Worm (Caenorhabditis elegans) whole organism, L4 larva: ENCODE data around the gene Y46C8AL.11.
"Not testable (repeated sequence)": the region's sequence is repeated elsewhere in the genome, so short reads cannot be mapped to it uniquely, and the experiment has no call there.

ENCODE experiments used
- Y75B8A.6 ChIP-seq: fragments of 200-800 bp; sonication (Bioruptor generic); IDR thresholded peaks from 2 replicates; pipeline ENCODE4 v1.3.6; 2022; ENCODE audit warnings: missing genetic modification reagents, missing genetic modification characterization, missing compliant biosample characterization
- ZK337.2 ChIP-seq: fragments of 200-800 bp; sonication (Bioruptor generic); IDR thresholded peaks from 2 replicates; pipeline ENCODE4 v1.3.6; 2022; ENCODE audit warnings: missing genetic modification reagents, missing genetic modification characterization, missing compliant biosample characterization
- ZK546.5 ChIP-seq, 2 experiments: sonication (generic microtip); optimal IDR thresholded peaks; 2 replicates each; lab custom pipeline; 2017; ENCODE audit warnings: missing biosample characterization in 2 of 2, missing genetic modification characterization in 2 of 2
- aha-1 ChIP-seq: fragments of 150-350 bp; peaks from one replicate; lab custom pipeline; 2014; ENCODE audit warnings: missing biosample characterization, missing genetic modification characterization
- ama-1 ChIP-seq: fragments of 150-350 bp; optimal IDR thresholded peaks from 2 replicates; lab custom pipeline; 2014; ENCODE audit warnings: inconsistent platforms, mixed read lengths
- ceh-28 ChIP-seq: fragments of 150-350 bp; optimal IDR thresholded peaks from 2 replicates; lab custom pipeline; 2014; ENCODE audit warnings: missing biosample characterization, missing genetic modification reagents, missing genetic modification characterization
- ceh-32 ChIP-seq: sonication (generic microtip); optimal IDR thresholded peaks from 2 replicates; lab custom pipeline; 2016; ENCODE audit warnings: mild to moderate bottlenecking, missing genetic modification characterization, missing compliant biosample characterization; ENCODE audit not compliant: poor library complexity
- daf-16 ChIP-seq, 3 experiments: sonication (generic microtip); optimal IDR thresholded peaks; 2 replicates each; lab custom pipeline; 2016 to 2017; ENCODE audit warnings: missing genetic modification characterization in 3 of 3, missing genetic modification reagents in 3 of 3, mild to moderate bottlenecking in 2 of 3, missing compliant biosample characterization in 2 of 3, missing biosample characterization in 1 of 3, moderate library complexity in 1 of 3
- daf-8 ChIP-seq: fragments of 200-800 bp; sonication (Bioruptor generic); IDR thresholded peaks from 2 replicates; pipeline ENCODE4 v1.3.6; 2022; ENCODE audit warnings: missing genetic modification characterization, missing compliant biosample characterization
- dmd-6 ChIP-seq: fragments of 200-800 bp; sonication (Bioruptor generic); IDR thresholded peaks from 2 replicates; pipeline ENCODE4 v1.3.6; 2022; ENCODE audit warnings: missing genetic modification reagents, missing genetic modification characterization, missing compliant biosample characterization
- dmd-9 ChIP-seq: fragments of 200-800 bp; sonication (Bioruptor generic); IDR thresholded peaks from 2 replicates; pipeline ENCODE4 v1.3.6; 2022; ENCODE audit warnings: missing genetic modification reagents, missing genetic modification characterization, missing compliant biosample characterization
- dpl-1 ChIP-seq: fragments of 150-350 bp; optimal IDR thresholded peaks from 2 replicates; lab custom pipeline; 2014; ENCODE audit warnings: missing biosample characterization, missing genetic modification reagents, missing genetic modification characterization
- egl-43 ChIP-seq: fragments of 200-800 bp; sonication (Bioruptor generic); IDR thresholded peaks from 2 replicates; pipeline ENCODE4 v1.3.6; 2022; ENCODE audit warnings: missing genetic modification reagents, missing genetic modification characterization, missing compliant biosample characterization
- fkh-10 ChIP-seq: fragments of 150-350 bp; optimal IDR thresholded peaks from 2 replicates; lab custom pipeline; 2014; ENCODE audit warnings: missing biosample characterization, missing genetic modification reagents, missing genetic modification characterization
- fos-1 ChIP-seq: fragments of 150-350 bp; optimal IDR thresholded peaks from 2 replicates; lab custom pipeline; 2014; ENCODE audit warnings: missing biosample characterization, missing genetic modification characterization
- gei-8 ChIP-seq: fragments of 200-800 bp; sonication (Bioruptor generic); optimal IDR thresholded peaks from 2 replicates; lab custom pipeline; 2018; ENCODE audit warnings: mild to moderate bottlenecking, missing genetic modification characterization, missing compliant biosample characterization
- hlh-11 ChIP-seq: fragments of 200-800 bp; sonication (Bioruptor generic); optimal IDR thresholded peaks from 2 replicates; lab custom pipeline; 2018; ENCODE audit warnings: mild to moderate bottlenecking, missing genetic modification characterization, missing compliant biosample characterization
- hlh-30 ChIP-seq: sonication (generic microtip); optimal IDR thresholded peaks from 2 replicates; lab custom pipeline; 2017; ENCODE audit warnings: antibody characterized with exemption, mild to moderate bottlenecking, missing genetic modification characterization, missing compliant biosample characterization; ENCODE audit not compliant: insufficient read depth
- lim-7 ChIP-seq: fragments of 200-800 bp; sonication (Bioruptor generic); IDR thresholded peaks from 2 replicates; pipeline ENCODE4 v1.3.6; 2022; ENCODE audit warnings: missing genetic modification characterization, missing compliant biosample characterization
- lin-1 ChIP-seq: fragments of 200-800 bp; sonication (Bioruptor generic); IDR thresholded peaks from 2 replicates; pipeline ENCODE4 v1.3.6; 2022; ENCODE audit warnings: missing genetic modification reagents, missing genetic modification characterization, missing compliant biosample characterization
- lin-13 ChIP-seq: fragments of 150-350 bp; optimal IDR thresholded peaks from 2 replicates; lab custom pipeline; 2014; ENCODE audit warnings: missing biosample characterization, missing genetic modification reagents, missing genetic modification characterization
- mxl-2 ChIP-seq: fragments of 200-800 bp; sonication (Bioruptor generic); conservative IDR thresholded peaks from 2 replicates; pipeline ENCODE4 v1.3.6; 2022; ENCODE audit warnings: missing genetic modification reagents, missing genetic modification characterization, missing compliant biosample characterization
- mxl-3 ChIP-seq: fragments of 200-800 bp; sonication (Bioruptor generic); optimal IDR thresholded peaks from 2 replicates; lab custom pipeline; 2018; ENCODE audit warnings: mild to moderate bottlenecking, missing genetic modification characterization, missing compliant biosample characterization
- nhr-25 ChIP-seq: sonication (generic microtip); optimal IDR thresholded peaks from 2 replicates; lab custom pipeline; 2017; ENCODE audit warnings: missing genetic modification characterization, mild to moderate bottlenecking, missing compliant biosample characterization, antibody characterized with exemption, moderate library complexity, borderline replicate concordance; ENCODE audit not compliant: insufficient read depth
- nhr-28 ChIP-seq: fragments of 150-350 bp; optimal IDR thresholded peaks from 2 replicates; lab custom pipeline; 2014; ENCODE audit warnings: missing biosample characterization, missing genetic modification characterization
- nhr-41 ChIP-seq: fragments of 200-800 bp; sonication (Bioruptor generic); IDR thresholded peaks from 2 replicates; pipeline ENCODE4 v1.3.6; 2022; ENCODE audit warnings: missing genetic modification reagents, missing genetic modification characterization, missing compliant biosample characterization
- nhr-42 ChIP-seq: fragments of 200-800 bp; sonication (Bioruptor generic); IDR thresholded peaks from 2 replicates; pipeline ENCODE4 v1.3.6; 2022; ENCODE audit warnings: missing genetic modification characterization, missing compliant biosample characterization
- nhr-77 ChIP-seq: fragments of 150-350 bp; optimal IDR thresholded peaks from 2 replicates; lab custom pipeline; 2014; ENCODE audit warnings: missing biosample characterization, missing genetic modification characterization
- php-3 ChIP-seq: fragments of 200-800 bp; sonication (Bioruptor generic); IDR thresholded peaks from 2 replicates; pipeline ENCODE4 v1.3.6; 2022; ENCODE audit warnings: missing genetic modification reagents, missing genetic modification characterization, missing compliant biosample characterization
- pqm-1 ChIP-seq: sonication (generic microtip); optimal IDR thresholded peaks from 2 replicates; lab custom pipeline; 2017; ENCODE audit warnings: missing biosample characterization, missing genetic modification characterization
- saeg-2 ChIP-seq: fragments of 200-800 bp; sonication (Bioruptor generic); IDR thresholded peaks from 2 replicates; pipeline ENCODE4 v1.3.6; 2022; ENCODE audit warnings: missing genetic modification reagents, missing genetic modification characterization, missing compliant biosample characterization
- set-16 ChIP-seq: fragments of 200-800 bp; sonication (Bioruptor generic); IDR thresholded peaks from 2 replicates; pipeline ENCODE4 v1.3.6; 2022; ENCODE audit warnings: missing genetic modification reagents, missing genetic modification characterization, missing compliant biosample characterization
- tra-1 ChIP-seq: fragments of 200-800 bp; sonication (Bioruptor generic); IDR thresholded peaks from 2 replicates; pipeline ENCODE4 v1.3.6; 2022; ENCODE audit warnings: missing genetic modification reagents, missing genetic modification characterization, missing compliant biosample characterization
- unc-62 ChIP-seq, 3 experiments: fragments of 150-350 bp in 1 of 3; sonication (generic microtip); optimal IDR thresholded peaks in 2 of 3; peaks in 1 of 3; 1 replicate in 1 of 3; 2 replicates in 2 of 3; lab custom pipeline; 2014 to 2017; ENCODE audit warnings: missing biosample characterization in 3 of 3, missing genetic modification characterization in 3 of 3, missing genetic modification reagents in 3 of 3, missing genotype in 1 of 3
- zfp-2 ChIP-seq: sonication (generic microtip); optimal IDR thresholded peaks from 2 replicates; lab custom pipeline; 2016; ENCODE audit warnings: mild to moderate bottlenecking, missing genetic modification characterization, missing compliant biosample characterization

Gene Y46C8AL.11

ce11 chrIV:3921898-3922297, 21.2 kb upstream of the Y46C8AL.11 start, which contains the start of gene clec-67:
clec-67 (plus strand) TSS chrIV:3922165.
- TF ChIP-seq ceh-28 (tag; lab: Kevin White, UChicago) (no peak), fkh-10 (no peak), daf-16 (GFP tag; optimal IDR thresholded peaks at IDR 0.05; lab: Kevin White, UChicago) (no peak), daf-16 (tag; optimal IDR thresholded peaks at IDR 0.05; lab: Kevin White, UChicago) (peak; percentile 57), mxl-3 (GFP tag; lab: Kevin White, UChicago) (peak; percentile 17), nhr-28 (peak; percentile 63), pqm-1 (tag; lab: Kevin White, UChicago) (peak; percentile 78), hlh-11 (tag; lab: Kevin White, UChicago) (peak; percentile 58), nhr-77 (tag; lab: Kevin White, UChicago) (peak; percentile 9)

- TF ChIP-seq lim-7 (GFP tag; lab: Robert Waterston, UW) (no peak), lin-13 (GFP tag; lab: Kevin White, UChicago) (no peak), nhr-42 (no peak), ama-1 (no peak), gei-8 (GFP tag; lab: Kevin White, UChicago) (no peak)
- TF ChIP-seq, all 104 proteins: peak for 0
Measured at ce11 chrIV:3926117-3926516, 17.0 kb upstream of the Y46C8AL.11 start, which contains the start of gene clec-68. clec-68 (plus strand) TSS chrIV:3926417.

ce11 chrIV:3932408-3932807, 10.7 kb upstream of the Y46C8AL.11 start, which contains the start of gene clec-70:
clec-70 (plus strand) TSS chrIV:3932708.
- not testable (repeated sequence) for TF ChIP-seq daf-8; zfp-2 (tag; lab: Kevin White, UChicago); saeg-2 (GFP tag; lab: Robert Waterston, UW)

- TF ChIP-seq aha-1 (tag; lab: Kevin White, UChicago): peak; percentile 57
- no peak for TF ChIP-seq daf-16 (GFP tag; optimal IDR thresholded peaks at IDR 0.05; lab: Kevin White, UChicago)
- TF ChIP-seq daf-16 (tag; optimal IDR thresholded peaks at IDR 0.05; lab: Kevin White, UChicago): no peak
- no peak for TF ChIP-seq ZK546.5 (tag; optimal IDR thresholded peaks at IDR 0.05; lab: Kevin White, UChicago)
- no peak for TF ChIP-seq hlh-30
- no peak for TF ChIP-seq nhr-41
- TF ChIP-seq unc-62 (GFP tag; optimal IDR thresholded peaks at IDR 0.05 in 1 of 2; lab: Kevin White, UChicago): peak in 1 of 2 experiments; percentile 55
- TF ChIP-seq unc-62 (tag; optimal IDR thresholded peaks at IDR 0.05; lab: Kevin White, UChicago): no peak
- TF ChIP-seq dpl-1 (GFP tag; lab: Kevin White, UChicago): no peak
Measured at ce11 chrIV:3937097-3937496, 6.0 kb upstream of the Y46C8AL.11 start, which contains the start of gene clec-71. clec-71 (plus strand) TSS chrIV:3937458.

ce11 chrIV:3941658-3942328, 1.3 kb upstream of the Y46C8AL.11 start, which contains the start of gene clec-174:
clec-174 (minus strand) TSS chrIV:3941708.
- TF ChIP-seq nhr-28 (peak; percentile 87), aha-1 (tag; lab: Kevin White, UChicago) (peak; percentile 87), pqm-1 (tag; lab: Kevin White, UChicago) (peak; percentile 6), set-16 (GFP tag; lab: Robert Waterston, UW) (no peak), nhr-77 (tag; lab: Kevin White, UChicago) (peak; percentile 54), unc-62 (GFP tag; optimal IDR thresholded peaks at IDR 0.05 in 1 of 2; lab: Kevin White, UChicago) (peak in 1 of 2 experiments; percentile 35), unc-62 (tag; optimal IDR thresholded peaks at IDR 0.05; lab: Kevin White, UChicago) (no peak)

ce11 chrIV:3944459-3944858, 1.4 kb downstream of the Y46C8AL.11 start, which contains the start of gene clec-72:
clec-72 (plus strand) TSS chrIV:3944816.
- TF ChIP-seq nhr-25 (tag; lab: Kevin White, UChicago): no peak
- peak; percentile 88 for TF ChIP-seq nhr-77 (tag; lab: Kevin White, UChicago)
- no peak for TF ChIP-seq ceh-32 (tag; lab: Kevin White, UChicago)
- 0 out of 2 replicates have a peak, but pooled peaks have one; percentile 7 for TF ChIP-seq Y75B8A.6 (GFP tag; lab: Robert Waterston, UW)
- TF ChIP-seq php-3 (GFP tag; lab: Robert Waterston, UW): peak; percentile 34; the same call in 1 of the 2 replicates
- no peak for TF ChIP-seq mxl-2
- TF ChIP-seq lin-1 (GFP tag; lab: Robert Waterston, UW): peak; percentile 49; the same call in 1 of the 2 replicates
- TF ChIP-seq daf-16 (GFP tag; optimal IDR thresholded peaks at IDR 0.05; lab: Kevin White, UChicago): no peak
- peak; percentile 97 for TF ChIP-seq daf-16 (tag; optimal IDR thresholded peaks at IDR 0.05; lab: Kevin White, UChicago)
- TF ChIP-seq unc-62 (GFP tag; optimal IDR thresholded peaks at IDR 0.05 in 1 of 2; lab: Kevin White, UChicago): peak in 1 of 2 experiments; percentile 51
- no peak for TF ChIP-seq unc-62 (tag; optimal IDR thresholded peaks at IDR 0.05; lab: Kevin White, UChicago)
- peak; percentile 92 for TF ChIP-seq dmd-6
- peak; percentile 98 for TF ChIP-seq pqm-1 (tag; lab: Kevin White, UChicago)
- no peak for TF ChIP-seq egl-43 (GFP tag; lab: Robert Waterston, UW)
- no peak for TF ChIP-seq dmd-9 (GFP tag; lab: Robert Waterston, UW)
- TF ChIP-seq fos-1 (tag; lab: Kevin White, UChicago): no peak
- peak; percentile 66 for TF ChIP-seq hlh-11 (tag; lab: Kevin White, UChicago)
- TF ChIP-seq mxl-3 (GFP tag; lab: Kevin White, UChicago): peak; percentile 5
- peak; percentile 99 for TF ChIP-seq nhr-28
- no peak for TF ChIP-seq ZK337.2 (GFP tag; lab: Robert Waterston, UW)
- 0 out of 2 replicates have a peak, but pooled peaks have one; percentile 31 for TF ChIP-seq tra-1 (GFP tag; lab: Robert Waterston, UW)
